Worm (Caenorhabditis elegans): ENCODE results near the gene E04F6.15.

ce11 chrII:7208184-7208583 lies 1.9 kb downstream of the E04F6.15 start, which contains the start of gene dhs-7:
- TF ChIP-seq mab-9 (GFP tag; IDR thresholded peaks at IDR 0.05) (no peak), egl-13 (tag; optimal IDR thresholded peaks at IDR 0.05) (no peak), lin-39 (tag; optimal IDR thresholded peaks at IDR 0.05) (no peak), fkh-10 (GFP tag; optimal IDR thresholded peaks at IDR 0.05) (no peak), zag-1 (tag; optimal IDR thresholded peaks at IDR 0.05) (no peak), sox-4 (tag; optimal IDR thresholded peaks at IDR 0.05) (no peak), zip-4 (GFP tag; optimal IDR thresholded peaks at IDR 0.05) (no peak), ztf-4 (tag; optimal IDR thresholded peaks at IDR 0.05) (no peak), nhr-237 (tag; optimal IDR thresholded peaks at IDR 0.05) (no peak), ceh-88 (GFP tag; IDR thresholded peaks at IDR 0.05) (no peak), lin-15B (tag; optimal IDR thresholded peaks at IDR 0.05) (no peak), lin-13 (GFP tag; optimal IDR thresholded peaks at IDR 0.05) (no peak), lsy-2 (tag; optimal IDR thresholded peaks at IDR 0.05) (no peak), snpc-4 (tag; optimal IDR thresholded peaks at IDR 0.05) (no peak)

Measured in whole organism, L1 larva.